Fruit fly (Drosophila melanogaster) whole organism, embryonic: Measurements from ENCODE around the gene CG31287.

Source experiments
- Ada2b ChIP-seq: fragments of 200-800 bp; sonication (Bioruptor generic); IDR thresholded peaks from 2 replicates; pipeline ENCODE4 v1.3.6; 2022; ENCODE audit warnings: missing biosample characterization, missing genetic modification characterization
- Bgb ChIP-seq: fragments of 200-800 bp; sonication (Bioruptor generic); IDR thresholded peaks from 2 replicates; pipeline ENCODE4 v1.3.6; 2022; ENCODE audit warnings: missing biosample characterization, missing genetic modification characterization; ENCODE audit not compliant: partially characterized antibody
- CG10209 ChIP-seq: fragments of 200-800 bp; sonication (Bioruptor generic); optimal IDR thresholded peaks from 3 replicates; lab custom pipeline; 2017; ENCODE audit warnings: missing biosample characterization, mild to moderate bottlenecking, missing genetic modification characterization, missing genetic modification reagents
- CG10267 ChIP-seq: fragments of 200-800 bp; sonication (Bioruptor generic); optimal IDR thresholded peaks from 2 replicates; lab custom pipeline; 2018; ENCODE audit warnings: missing biosample characterization, mild to moderate bottlenecking, missing genetic modification characterization, moderate library complexity
- CG15073 ChIP-seq: fragments of 200-800 bp; sonication (Bioruptor generic); optimal IDR thresholded peaks from 2 replicates; lab custom pipeline; 2016; ENCODE audit warnings: missing biosample characterization, missing genetic modification characterization
- CG15269 ChIP-seq: fragments of 200-800 bp; sonication (Bioruptor generic); optimal IDR thresholded peaks from 2 replicates; lab custom pipeline; 2018; ENCODE audit warnings: missing biosample characterization, mild to moderate bottlenecking, missing genetic modification characterization, moderate library complexity
- CG17359 ChIP-seq: fragments of 200-800 bp; sonication (Bioruptor generic); optimal IDR thresholded peaks from 3 replicates; lab custom pipeline; 2018; ENCODE audit warnings: missing biosample characterization, mild to moderate bottlenecking, missing genetic modification characterization, moderate library complexity
- CG18619 ChIP-seq: fragments of 200-800 bp; sonication (Bioruptor generic); optimal IDR thresholded peaks from 3 replicates; lab custom pipeline; 2017; ENCODE audit warnings: missing biosample characterization, mild to moderate bottlenecking, missing genetic modification characterization
- CG2116 ChIP-seq: fragments of 200-800 bp; sonication (Bioruptor generic); optimal IDR thresholded peaks from 3 replicates; lab custom pipeline; 2018; ENCODE audit warnings: missing biosample characterization, mild to moderate bottlenecking, missing genetic modification characterization
- CG2875 ChIP-seq: fragments of 200-800 bp; sonication (Bioruptor generic); optimal IDR thresholded peaks from 2 replicates; lab custom pipeline; 2017; ENCODE audit warnings: missing biosample characterization, mild to moderate bottlenecking, missing genetic modification characterization, missing genetic modification reagents
- CG3163 ChIP-seq: fragments of 200-800 bp; sonication (Bioruptor generic); optimal IDR thresholded peaks from 3 replicates; lab custom pipeline; 2016; ENCODE audit warnings: missing biosample characterization, missing genetic modification characterization
- CG32532 ChIP-seq: fragments of 200-800 bp; sonication (Bioruptor generic); IDR thresholded peaks from 2 replicates; pipeline ENCODE4 v1.3.6; 2022; ENCODE audit warnings: missing biosample characterization, missing genetic modification characterization
- CG4360 ChIP-seq: fragments of 200-800 bp; sonication (Bioruptor generic); IDR thresholded peaks from 2 replicates; pipeline ENCODE4 v1.3.6; 2022; ENCODE audit warnings: missing biosample characterization, missing genetic modification characterization
- CG43689 ChIP-seq: fragments of 200-800 bp; sonication (Bioruptor generic); IDR thresholded peaks from 2 replicates; pipeline ENCODE4 v1.3.6; 2022; ENCODE audit warnings: missing biosample characterization, missing genetic modification characterization
- CG4707 ChIP-seq: fragments of 200-800 bp; sonication (Bioruptor generic); optimal IDR thresholded peaks from 2 replicates; lab custom pipeline; 2018; ENCODE audit warnings: missing biosample characterization, mild to moderate bottlenecking, missing genetic modification characterization, moderate library complexity
- CG5953 ChIP-seq: fragments of 200-800 bp; sonication (Bioruptor generic); IDR thresholded peaks from 2 replicates; pipeline ENCODE4 v1.3.6; 2022; ENCODE audit warnings: missing biosample characterization, missing genetic modification characterization
- CG6272 ChIP-seq: fragments of 200-800 bp; sonication (Bioruptor generic); IDR thresholded peaks from 2 replicates; pipeline ENCODE4 v1.3.6; 2022; ENCODE audit warnings: missing biosample characterization, missing genetic modification characterization
- CG6683 ChIP-seq: fragments of 200-800 bp; sonication (Bioruptor generic); optimal IDR thresholded peaks from 2 replicates; lab custom pipeline; 2017; ENCODE audit warnings: missing biosample characterization, mild to moderate bottlenecking, missing genetic modification characterization, missing genetic modification reagents
- CG7963 ChIP-seq: fragments of 200-800 bp; sonication (Bioruptor generic); IDR thresholded peaks from 3 replicates; pipeline ENCODE4 v1.3.6; 2022; ENCODE audit warnings: missing biosample characterization, missing genetic modification characterization; ENCODE audit not compliant: partially characterized antibody
- CG9437 ChIP-seq: fragments of 200-800 bp; sonication (Bioruptor generic); optimal IDR thresholded peaks from 2 replicates; lab custom pipeline; 2018; ENCODE audit warnings: missing biosample characterization, mild to moderate bottlenecking, missing genetic modification characterization
- Camta ChIP-seq: fragments of 200-800 bp; sonication (Bioruptor generic); optimal IDR thresholded peaks from 2 replicates; lab custom pipeline; 2016; ENCODE audit warnings: missing biosample characterization, missing genetic modification characterization
- H15 ChIP-seq: fragments of 200-800 bp; sonication (Bioruptor generic); IDR thresholded peaks from 3 replicates; pipeline ENCODE4 v1.3.6; 2022; ENCODE audit warnings: missing biosample characterization, missing genetic modification characterization
- Hey ChIP-seq: fragments of 200-800 bp; sonication (Bioruptor generic); optimal IDR thresholded peaks from 3 replicates; lab custom pipeline; 2018; ENCODE audit warnings: missing biosample characterization, mild to moderate bottlenecking, missing genetic modification characterization
- Hr78 ChIP-seq, 2 experiments: fragments of 200-800 bp in 1 of 2; fragments of >200 bp in 1 of 2; sonication (Bioruptor generic) in 1 of 2; optimal IDR thresholded peaks; 2 replicates each; lab custom pipeline; 2017 to 2019; ENCODE audit warnings: missing biosample characterization in 2 of 2, missing genetic modification characterization in 2 of 2, mild to moderate bottlenecking in 1 of 2, moderate library complexity in 1 of 2
- Hsf ChIP-seq: fragments of 200-800 bp; sonication (Bioruptor generic); optimal IDR thresholded peaks from 3 replicates; lab custom pipeline; 2016; ENCODE audit warnings: missing biosample characterization, missing genetic modification characterization
- Mrtf ChIP-seq: fragments of 200-800 bp; sonication (Bioruptor generic); IDR thresholded peaks from 3 replicates; pipeline ENCODE4 v1.3.6; 2022; ENCODE audit warnings: missing biosample characterization, missing genetic modification characterization
- NC2β ChIP-seq: fragments of 200-800 bp; sonication (Bioruptor generic); optimal IDR thresholded peaks from 2 replicates; lab custom pipeline; 2016; ENCODE audit warnings: missing biosample characterization, missing genetic modification characterization
- Nf-YB ChIP-seq: fragments of 200-800 bp; sonication (Bioruptor generic); optimal IDR thresholded peaks from 3 replicates; lab custom pipeline; 2019; ENCODE audit warnings: missing biosample characterization, mild to moderate bottlenecking, missing genetic modification characterization, moderate library complexity
- Ravus ChIP-seq: fragments of 200-800 bp; sonication (Bioruptor generic); IDR thresholded peaks from 2 replicates; pipeline ENCODE4 v1.3.6; 2022; ENCODE audit warnings: missing biosample characterization, missing genetic modification characterization
- Scr ChIP-seq: fragments of 200-800 bp; sonication (Bioruptor generic); IDR thresholded peaks from 2 replicates; pipeline ENCODE4 v1.3.6; 2022; ENCODE audit warnings: missing biosample characterization, missing genetic modification characterization; ENCODE audit not compliant: partially characterized antibody
- Spps ChIP-seq: fragments of 200-800 bp; sonication (Bioruptor generic); optimal IDR thresholded peaks from 2 replicates; lab custom pipeline; 2018; ENCODE audit warnings: missing biosample characterization, mild to moderate bottlenecking, missing genetic modification characterization
- Xbp1 ChIP-seq: fragments of 200-800 bp; sonication (Bioruptor generic); optimal IDR thresholded peaks from 3 replicates; lab custom pipeline; 2016; ENCODE audit warnings: missing biosample characterization, mild to moderate bottlenecking, missing genetic modification characterization
- bcd ChIP-seq: fragments of 200-800 bp; sonication (Bioruptor generic); optimal IDR thresholded peaks from 2 replicates; lab custom pipeline; 2017; ENCODE audit warnings: missing biosample characterization, mild to moderate bottlenecking, missing genetic modification characterization
- dmrt11E ChIP-seq: fragments of 200-800 bp; sonication (Bioruptor generic); optimal IDR thresholded peaks from 3 replicates; lab custom pipeline; 2018; ENCODE audit warnings: missing biosample characterization, mild to moderate bottlenecking, missing genetic modification characterization, moderate library complexity
- dmrt99B ChIP-seq: fragments of 200-800 bp; sonication (Bioruptor generic); optimal IDR thresholded peaks from 2 replicates; lab custom pipeline; 2018; ENCODE audit warnings: missing biosample characterization, mild to moderate bottlenecking, missing genetic modification characterization, moderate library complexity
- fd64A ChIP-seq: fragments of 200-800 bp; sonication (Bioruptor generic); optimal IDR thresholded peaks from 3 replicates; lab custom pipeline; 2018; ENCODE audit warnings: missing biosample characterization, mild to moderate bottlenecking, missing genetic modification characterization
- ftz-f1 ChIP-seq: fragments of 200-800 bp; sonication (Bioruptor generic); optimal IDR thresholded peaks from 2 replicates; lab custom pipeline; 2016; ENCODE audit warnings: missing biosample characterization, missing genetic modification characterization
- grn ChIP-seq: fragments of 200-800 bp; sonication (Bioruptor generic); optimal IDR thresholded peaks from 3 replicates; lab custom pipeline; 2017; ENCODE audit warnings: missing biosample characterization, missing genetic modification characterization
- kah ChIP-seq: fragments of 200-800 bp; sonication (Bioruptor generic); optimal IDR thresholded peaks from 2 replicates; lab custom pipeline; 2018; ENCODE audit warnings: missing biosample characterization, mild to moderate bottlenecking, missing genetic modification characterization
- lov ChIP-seq, 2 experiments: fragments of 200-800 bp in 1 of 2; fragments of >200 bp in 1 of 2; sonication (Bioruptor generic) in 1 of 2; IDR thresholded peaks in 1 of 2; optimal IDR thresholded peaks in 1 of 2; 2 replicates in 1 of 2; 3 replicates in 1 of 2; pipeline versions ENCODE4 v1.3.6 to Lab custom; 2017 to 2022; ENCODE audit warnings: missing biosample characterization in 1 of 2, missing genetic modification characterization in 1 of 2
- nau ChIP-seq: fragments of 200-800 bp; sonication (Bioruptor generic); optimal IDR thresholded peaks from 3 replicates; lab custom pipeline; 2017; ENCODE audit warnings: missing biosample characterization, mild to moderate bottlenecking, missing genetic modification characterization, missing genetic modification reagents
- oc ChIP-seq: fragments of 200-800 bp; sonication (Bioruptor generic); optimal IDR thresholded peaks from 2 replicates; lab custom pipeline; 2018; ENCODE audit warnings: missing biosample characterization, mild to moderate bottlenecking, missing genetic modification characterization, moderate library complexity
- pho ChIP-seq: fragments of 200-800 bp; sonication (Bioruptor generic); optimal IDR thresholded peaks from 2 replicates; lab custom pipeline; 2016; ENCODE audit warnings: missing biosample characterization, missing genetic modification characterization
- ranshi ChIP-seq: fragments of 200-800 bp; sonication (Bioruptor generic); IDR thresholded peaks from 2 replicates; pipeline ENCODE4 v1.3.6; 2022; ENCODE audit warnings: missing biosample characterization, missing genetic modification characterization
- run ChIP-seq: fragments of 200-800 bp; sonication (Bioruptor generic); optimal IDR thresholded peaks from 3 replicates; lab custom pipeline; 2018; ENCODE audit warnings: missing biosample characterization, mild to moderate bottlenecking, missing genetic modification characterization
- sim ChIP-seq: fragments of 200-800 bp; sonication (Bioruptor generic); IDR thresholded peaks from 2 replicates; pipeline ENCODE4 v1.3.6; 2022; ENCODE audit warnings: missing biosample characterization, missing genetic modification characterization
- slbo ChIP-seq: fragments of 200-800 bp; sonication (Bioruptor generic); IDR thresholded peaks from 2 replicates; pipeline ENCODE4 v1.3.6; 2022; ENCODE audit warnings: missing biosample characterization, missing genetic modification characterization
- tap ChIP-seq: fragments of 200-800 bp; optimal IDR thresholded peaks from 3 replicates; lab custom pipeline; 2019; ENCODE audit warnings: missing biosample characterization, mild to moderate bottlenecking, missing genetic modification characterization, moderate library complexity
- tin ChIP-seq: fragments of 200-800 bp; sonication (Bioruptor generic); optimal IDR thresholded peaks from 3 replicates; lab custom pipeline; 2016; ENCODE audit warnings: missing biosample characterization, missing genetic modification characterization

The CG31287 gene

DNA sequence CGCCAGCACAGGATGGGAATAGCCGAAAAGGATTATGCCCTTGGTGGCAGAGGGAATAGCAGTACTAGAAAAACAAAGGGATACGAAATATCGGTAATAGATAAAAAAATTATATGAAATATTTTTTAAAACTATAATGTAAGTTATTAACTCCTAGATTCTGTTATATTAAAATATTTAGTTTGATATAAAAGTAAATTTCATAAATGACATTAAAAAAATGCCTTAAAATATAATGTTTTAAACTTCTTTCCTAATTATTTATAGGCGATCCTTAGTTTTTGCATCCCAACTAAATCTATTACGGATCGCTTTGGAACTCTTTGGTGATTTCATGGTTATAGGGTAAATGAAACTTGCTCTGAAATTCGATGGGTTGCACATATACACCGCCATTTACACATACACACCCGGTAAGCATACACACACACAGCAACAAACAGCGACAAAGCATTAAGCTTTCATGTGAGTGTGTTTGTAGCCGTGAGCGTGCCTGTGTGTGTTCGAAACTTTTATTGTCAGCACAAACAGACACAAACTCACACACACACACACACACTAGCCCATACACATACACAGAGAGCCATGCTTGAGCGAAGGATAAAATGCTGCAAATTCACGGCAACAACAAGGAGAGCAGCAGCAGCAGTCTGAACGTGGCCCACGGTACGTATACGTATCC is 10.8 kb downstream of the CG31287 start (continued):
- no peak for TF ChIP-seq Hr78 (GFP tag; optimal IDR thresholded peaks at IDR 0.05; lab: Kevin White, UChicago)
- peak; percentile 55 for TF ChIP-seq dmrt99B (tag; lab: Kevin White, UChicago)
- TF ChIP-seq kah, result no peak
- TF ChIP-seq CG15269 (tag; lab: Kevin White, UChicago), result peak; percentile 24
- no peak for TF ChIP-seq tin
- TF ChIP-seq Xbp1 (GFP tag; lab: Kevin White, UChicago), result peak; percentile 2
- no peak for TF ChIP-seq CG4707 (GFP tag; lab: Kevin White, UChicago)
- peak; percentile 35 for TF ChIP-seq CG6683 (GFP tag; lab: Kevin White, UChicago)
- no peak for TF ChIP-seq CG18619 (GFP tag; lab: Kevin White, UChicago)
- TF ChIP-seq CG32532, result 0 out of 2 replicates have a peak, but pooled peaks have one; percentile 2
- TF ChIP-seq CG10267 (tag; lab: Kevin White, UChicago), result peak; percentile 6
- TF ChIP-seq CG10209 (GFP tag; lab: Kevin White, UChicago), result no peak
- no peak for TF ChIP-seq CG6272 (GFP tag; lab: Robert Waterston, UW)
- TF ChIP-seq H15 (GFP tag; lab: Robert Waterston, UW), result no peak
- no peak for TF ChIP-seq dmrt11E (tag; lab: Kevin White, UChicago)
- TF ChIP-seq CG17359, result peak; percentile 17
- no peak for TF ChIP-seq nau
- no peak for TF ChIP-seq CG7963
- no peak for TF ChIP-seq fd64A
- TF ChIP-seq Scr (GFP tag; lab: Robert Waterston, UW), result no peak
- no peak for TF ChIP-seq Hsf
- no peak for TF ChIP-seq CG15073 (GFP tag; lab: Kevin White, UChicago)
- no peak for TF ChIP-seq Bgb
- no peak for TF ChIP-seq sim (GFP tag; lab: Robert Waterston, UW)
- no peak for TF ChIP-seq Hey (tag; lab: Kevin White, UChicago)
- no peak for TF ChIP-seq Mrtf (GFP tag; lab: Robert Waterston, UW)
- no peak for TF ChIP-seq pho (GFP tag; lab: Kevin White, UChicago)
- TF ChIP-seq CG5953 (GFP tag; lab: Robert Waterston, UW), result no peak
- peak; percentile 32 for TF ChIP-seq bcd
- no peak for TF ChIP-seq lov (optimal IDR thresholded peaks at IDR 0.05; lab: Kevin White, UChicago)
- TF ChIP-seq lov (GFP tag; IDR thresholded peaks at IDR 0.05; lab: Robert Waterston, UW), result 0 out of 3 replicates have a peak, but pooled peaks have one; percentile 67
- no peak for TF ChIP-seq Camta
- peak; percentile 33 for TF ChIP-seq CG9437 (GFP tag; lab: Kevin White, UChicago)
- no peak for TF ChIP-seq CG43689
- no peak for TF ChIP-seq run
- no peak for TF ChIP-seq Nf-YB
- TF ChIP-seq CG2116, result no peak
- no peak for TF ChIP-seq Ada2b (GFP tag; lab: Robert Waterston, UW)
- no peak for TF ChIP-seq Spps (tag; lab: Kevin White, UChicago)
- TF ChIP-seq ranshi, result no peak
- no peak for TF ChIP-seq ftz-f1 (GFP tag; lab: Kevin White, UChicago)
- TF ChIP-seq tap, result no peak
- no peak for TF ChIP-seq CG2875 (GFP tag; lab: Kevin White, UChicago)
- TF ChIP-seq oc (tag; lab: Kevin White, UChicago), result no peak
- no peak for TF ChIP-seq CG3163 (GFP tag; lab: Kevin White, UChicago)
- no peak for TF ChIP-seq NC2β (GFP tag; lab: Kevin White, UChicago)
- no peak for TF ChIP-seq CG4360 (GFP tag; lab: Robert Waterston, UW)
- no peak for TF ChIP-seq grn (GFP tag; lab: Kevin White, UChicago)
- TF ChIP-seq Ravus, result no peak
- TF ChIP-seq slbo, result peak; percentile 31; the same call in 1 of the 2 replicates
